Fruit fly (Drosophila melanogaster): ENCODE results near the gene Dnali1.
A peak's percentile ranks its signal among the peaks of the same experiment; 100 is the strongest.

The Dnali1 gene

DNA sequence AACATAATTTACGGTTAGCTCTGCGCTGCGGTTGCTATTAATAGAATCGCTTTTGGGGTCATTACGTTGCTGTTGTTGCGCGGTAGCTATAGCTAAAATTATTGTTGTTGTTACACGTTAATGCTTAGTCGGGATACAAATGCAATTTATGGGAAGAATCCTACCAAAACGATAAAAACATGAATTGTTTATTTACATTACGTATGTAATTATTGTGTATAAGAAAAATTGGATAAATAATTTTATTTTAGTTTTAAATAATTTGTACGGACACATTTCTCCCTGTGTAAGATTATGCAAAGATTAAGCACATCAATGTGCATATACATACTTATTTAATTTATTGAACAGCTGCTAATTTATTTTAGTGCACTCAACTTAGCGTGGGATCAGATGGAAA, 41.2 kb downstream of the Dnali1 start (continued):
- TF ChIP-seq pita (GFP tag; optimal IDR thresholded peaks at IDR 0.05) (no peak), Opbp (GFP tag; IDR thresholded peaks at IDR 0.05; ENCODE audit: partially characterized antibody) (no peak), nerfin-2 (GFP tag; IDR thresholded peaks at IDR 0.05; ENCODE audit: partially characterized antibody) (no peak), Hr51 (GFP tag; optimal IDR thresholded peaks at IDR 0.05) (peak in 1 of 2 experiments; percentile 67), CG7963 (GFP tag; IDR thresholded peaks at IDR 0.05; ENCODE audit: partially characterized antibody) (no peak), gem (tag; optimal IDR thresholded peaks at IDR 0.05) (peak; percentile 83), Hmr (GFP tag; optimal IDR thresholded peaks at IDR 0.05) (no peak), ftz-f1 (GFP tag; optimal IDR thresholded peaks at IDR 0.05) (no peak), D19A (tag; optimal IDR thresholded peaks at IDR 0.05) (peak; percentile 75), stc (GFP tag; IDR thresholded peaks at IDR 0.05) (peak; percentile 46; the same call in 1 of the 2 replicates), CG33213 (GFP tag; optimal IDR thresholded peaks at IDR 0.05) (no peak), CG1792 (GFP tag; optimal IDR thresholded peaks at IDR 0.05) (no peak), pb (GFP tag; optimal IDR thresholded peaks at IDR 0.05) (no peak), peb (GFP tag; IDR thresholded peaks at IDR 0.05) (0 out of 2 replicates have a peak, but pooled peaks have one; percentile 41), gsb-n (tag; optimal IDR thresholded peaks at IDR 0.05) (peak; percentile 71), Awh (GFP tag; IDR thresholded peaks at IDR 0.05) (peak; percentile 51; the same call in 1 of the 2 replicates), CG2199 (GFP tag; IDR thresholded peaks at IDR 0.05) (no peak), CG16779 (GFP tag; IDR thresholded peaks at IDR 0.05) (no peak), NfI (GFP tag; optimal IDR thresholded peaks at IDR 0.05) (no peak), Sox102F (GFP tag; optimal IDR thresholded peaks at IDR 0.05) (peak; percentile 81), CG12236 (GFP tag; optimal IDR thresholded peaks at IDR 0.05) (no peak), CG4730 (GFP tag; IDR thresholded peaks at IDR 0.05) (no peak), CG12299 (tag; optimal IDR thresholded peaks at IDR 0.05) (peak; percentile 29), HHEX (GFP tag; optimal IDR thresholded peaks at IDR 0.05) (no peak), Gsc (GFP tag; IDR thresholded peaks at IDR 0.05) (no peak), CG12104 (GFP tag; optimal IDR thresholded peaks at IDR 0.05) (no peak), CG1233 (GFP tag; optimal IDR thresholded peaks at IDR 0.05) (no peak), sob (GFP tag; IDR thresholded peaks at IDR 0.05) (no peak), CG3995 (GFP tag; optimal IDR thresholded peaks at IDR 0.05) (no peak), CG16813 (GFP tag; IDR thresholded peaks at IDR 0.05; ENCODE audit: partially characterized antibody) (no peak), Dip3 (GFP tag; optimal IDR thresholded peaks at IDR 0.05) (no peak), CG17359 (tag; optimal IDR thresholded peaks at IDR 0.05) (peak; percentile 70), nom (GFP tag; optimal IDR thresholded peaks at IDR 0.05) (no peak), CG14667 (GFP tag; IDR thresholded peaks at IDR 0.05) (no peak), ab (GFP tag; optimal IDR thresholded peaks at IDR 0.05) (no peak), Side (GFP tag; optimal IDR thresholded peaks at IDR 0.05) (no peak), CG34376 (GFP tag; optimal IDR thresholded peaks at IDR 0.05) (no peak), Dip2 (GFP tag; IDR thresholded peaks at IDR 0.05) (no peak), Dfd (GFP tag; optimal IDR thresholded peaks at IDR 0.05) (no peak), sc (optimal IDR thresholded peaks at IDR 0.05) (no peak), sc (GFP tag; optimal IDR thresholded peaks at IDR 0.05) (peak; percentile 17), mld (GFP tag; IDR thresholded peaks at IDR 0.05; ENCODE audit: partially characterized antibody) (no peak), Rfx (GFP tag; IDR thresholded peaks at IDR 0.05) (no peak), CG8359 (GFP tag; optimal IDR thresholded peaks at IDR 0.05; ENCODE audit: borderline replicate concordance) (no peak), B-H2 (GFP tag; optimal IDR thresholded peaks at IDR 0.05) (no peak), CG13296 (GFP tag; optimal IDR thresholded peaks at IDR 0.05) (no peak), Sry-β (GFP tag; optimal IDR thresholded peaks at IDR 0.05) (peak; percentile 7), Gug (GFP tag; IDR thresholded peaks at IDR 0.05) (no peak), Stat92E (GFP tag; optimal IDR thresholded peaks at IDR 0.05) (no peak), nmo (GFP tag; optimal IDR thresholded peaks at IDR 0.05) (peak; percentile 82), CG32532 (GFP tag; IDR thresholded peaks at IDR 0.05) (no peak)

Measured in whole organism, embryonic.